Fruit fly (Drosophila melanogaster) whole organism, embryonic: Measurements from ENCODE around the gene HDAC6.

Source experiments
- Asciz ChIP-seq: fragments of 200-800 bp; sonication (Bioruptor generic); optimal IDR thresholded peaks from 2 replicates; lab custom pipeline; 2017; ENCODE audit warnings: missing biosample characterization, mild to moderate bottlenecking, missing genetic modification characterization, missing genetic modification reagents
- Bdp1 ChIP-seq: fragments of 200-800 bp; sonication (Bioruptor generic); optimal IDR thresholded peaks from 3 replicates; lab custom pipeline; 2016; ENCODE audit warnings: missing biosample characterization, missing genetic modification characterization
- Bteb2 ChIP-seq: fragments of 200-800 bp; sonication (Bioruptor generic); optimal IDR thresholded peaks from 2 replicates; lab custom pipeline; 2016; ENCODE audit warnings: missing biosample characterization, missing genetic modification characterization
- CG10366 ChIP-seq: fragments of 200-800 bp; sonication (Bioruptor generic); IDR thresholded peaks from 2 replicates; pipeline ENCODE4 v1.3.6; 2022; ENCODE audit warnings: missing biosample characterization, missing genetic modification characterization
- CG10431 ChIP-seq: fragments of 200-800 bp; sonication (Bioruptor generic); optimal IDR thresholded peaks from 3 replicates; lab custom pipeline; 2018; ENCODE audit warnings: missing biosample characterization, mild to moderate bottlenecking, missing genetic modification characterization
- CG10543 ChIP-seq: fragments of 200-800 bp; sonication (Bioruptor generic); optimal IDR thresholded peaks from 3 replicates; lab custom pipeline; 2017; ENCODE audit warnings: missing biosample characterization, mild to moderate bottlenecking, missing genetic modification characterization, moderate library complexity
- CG11504 ChIP-seq: fragments of 200-800 bp; sonication (Bioruptor generic); optimal IDR thresholded peaks from 3 replicates; lab custom pipeline; 2019; ENCODE audit warnings: missing biosample characterization, mild to moderate bottlenecking, missing genetic modification characterization, moderate library complexity
- CG11723 ChIP-seq: fragments of 200-800 bp; sonication (Bioruptor generic); optimal IDR thresholded peaks from 2 replicates; lab custom pipeline; 2017; ENCODE audit warnings: missing biosample characterization, mild to moderate bottlenecking, missing genetic modification characterization
- CG12071 ChIP-seq: fragments of 200-800 bp; sonication (Bioruptor generic); optimal IDR thresholded peaks from 3 replicates; lab custom pipeline; 2018; ENCODE audit warnings: missing biosample characterization, mild to moderate bottlenecking, missing genetic modification characterization
- CG14667 ChIP-seq: fragments of 200-800 bp; sonication (Bioruptor generic); IDR thresholded peaks from 2 replicates; pipeline ENCODE4 v1.3.6; 2022; ENCODE audit warnings: missing biosample characterization, missing genetic modification characterization
- CG14965 ChIP-seq: fragments of 200-800 bp; sonication (Bioruptor generic); optimal IDR thresholded peaks from 2 replicates; lab custom pipeline; 2016; ENCODE audit warnings: missing biosample characterization, missing genetic modification characterization, borderline replicate concordance
- CG15011 ChIP-seq: fragments of 200-800 bp; sonication (Bioruptor generic); optimal IDR thresholded peaks from 3 replicates; lab custom pipeline; 2018; ENCODE audit warnings: missing biosample characterization, mild to moderate bottlenecking, missing genetic modification characterization
- CG15073 ChIP-seq: fragments of 200-800 bp; sonication (Bioruptor generic); optimal IDR thresholded peaks from 2 replicates; lab custom pipeline; 2016; ENCODE audit warnings: missing biosample characterization, missing genetic modification characterization
- CG1602 ChIP-seq: fragments of 200-800 bp; sonication (Bioruptor generic); optimal IDR thresholded peaks from 3 replicates; lab custom pipeline; 2016; ENCODE audit warnings: missing biosample characterization, missing genetic modification characterization
- CG1603 ChIP-seq: fragments of 200-800 bp; sonication (Bioruptor generic); optimal IDR thresholded peaks from 2 replicates; lab custom pipeline; 2019; ENCODE audit warnings: missing biosample characterization, mild to moderate bottlenecking, missing genetic modification characterization, moderate library complexity
- CG17328 ChIP-seq: fragments of 200-800 bp; sonication (Bioruptor generic); IDR thresholded peaks from 2 replicates; pipeline ENCODE4 v1.3.6; 2022; ENCODE audit warnings: missing biosample characterization, missing genetic modification characterization
- CG17568 ChIP-seq: fragments of 200-800 bp; sonication (Bioruptor generic); optimal IDR thresholded peaks from 2 replicates; lab custom pipeline; 2018; ENCODE audit warnings: missing biosample characterization, mild to moderate bottlenecking, missing genetic modification characterization, moderate library complexity
- CG17612 ChIP-seq: fragments of 200-800 bp; sonication (Bioruptor generic); IDR thresholded peaks from 2 replicates; pipeline ENCODE4 v1.3.6; 2022; ENCODE audit warnings: missing biosample characterization, missing genetic modification characterization
- CG2678 ChIP-seq: fragments of 200-800 bp; sonication (Bioruptor generic); optimal IDR thresholded peaks from 3 replicates; lab custom pipeline; 2019; ENCODE audit warnings: missing biosample characterization, mild to moderate bottlenecking, missing genetic modification characterization, moderate library complexity
- CG5953 ChIP-seq: fragments of 200-800 bp; sonication (Bioruptor generic); IDR thresholded peaks from 2 replicates; pipeline ENCODE4 v1.3.6; 2022; ENCODE audit warnings: missing biosample characterization, missing genetic modification characterization
- CG6765 ChIP-seq: fragments of 200-800 bp; sonication (Bioruptor generic); optimal IDR thresholded peaks from 3 replicates; lab custom pipeline; 2017; ENCODE audit warnings: missing biosample characterization, mild to moderate bottlenecking, missing genetic modification characterization
- CG7556 ChIP-seq: fragments of 200-800 bp; sonication (Bioruptor generic); optimal IDR thresholded peaks from 2 replicates; lab custom pipeline; 2017; ENCODE audit warnings: missing biosample characterization, mild to moderate bottlenecking, missing genetic modification characterization
- CG7786 ChIP-seq: fragments of 200-800 bp; sonication (Bioruptor generic); optimal IDR thresholded peaks from 2 replicates; lab custom pipeline; 2016; ENCODE audit warnings: missing biosample characterization, missing genetic modification characterization
- CG7839 ChIP-seq: fragments of 200-800 bp; sonication (Bioruptor generic); optimal IDR thresholded peaks from 3 replicates; lab custom pipeline; 2018; ENCODE audit warnings: missing biosample characterization, mild to moderate bottlenecking, missing genetic modification characterization, moderate library complexity
- CG8281 ChIP-seq: fragments of 200-800 bp; sonication (Bioruptor generic); optimal IDR thresholded peaks from 2 replicates; lab custom pipeline; 2018; ENCODE audit warnings: missing biosample characterization, mild to moderate bottlenecking, missing genetic modification characterization, moderate library complexity
- CG8388 ChIP-seq: fragments of 200-800 bp; sonication (Bioruptor generic); optimal IDR thresholded peaks from 2 replicates; lab custom pipeline; 2019; ENCODE audit warnings: missing biosample characterization, mild to moderate bottlenecking, missing genetic modification characterization, moderate library complexity
- D ChIP-seq, 2 experiments: fragments of 200-800 bp in 1 of 2; fragments of >200 bp in 1 of 2; sonication (Bioruptor generic) in 1 of 2; optimal IDR thresholded peaks; 2 replicates in 1 of 2; 3 replicates in 1 of 2; lab custom pipeline; 2017; ENCODE audit warnings: mild to moderate bottlenecking in 1 of 2, missing biosample characterization in 1 of 2, missing genetic modification characterization in 1 of 2, missing genetic modification reagents in 1 of 2
- D19A ChIP-seq: fragments of 200-800 bp; optimal IDR thresholded peaks from 3 replicates; lab custom pipeline; 2019; ENCODE audit warnings: missing biosample characterization, mild to moderate bottlenecking, missing genetic modification characterization, moderate library complexity
- Dek ChIP-seq: fragments of 200-800 bp; sonication (Bioruptor generic); optimal IDR thresholded peaks from 3 replicates; lab custom pipeline; 2019; ENCODE audit warnings: missing biosample characterization, mild to moderate bottlenecking, missing genetic modification characterization, moderate library complexity
- E2f1 ChIP-seq: fragments of 200-800 bp; sonication (Bioruptor generic); IDR thresholded peaks from 2 replicates; pipeline ENCODE4 v1.3.6; 2022; ENCODE audit warnings: missing biosample characterization, missing genetic modification characterization
- Hr3 ChIP-seq: fragments of 200-800 bp; sonication (Bioruptor generic); optimal IDR thresholded peaks from 3 replicates; lab custom pipeline; 2016; ENCODE audit warnings: missing biosample characterization, missing genetic modification characterization
- Hr51 ChIP-seq, 2 experiments: fragments of 200-800 bp; sonication (Bioruptor generic); optimal IDR thresholded peaks; 2 replicates in 1 of 2; 3 replicates in 1 of 2; lab custom pipeline; 2016 to 2018; ENCODE audit warnings: missing biosample characterization in 2 of 2, missing genetic modification characterization in 2 of 2, mild to moderate bottlenecking in 1 of 2, moderate library complexity in 1 of 2
- Oli ChIP-seq: fragments of 200-800 bp; sonication (Bioruptor generic); optimal IDR thresholded peaks from 2 replicates; lab custom pipeline; 2018; ENCODE audit warnings: missing biosample characterization, mild to moderate bottlenecking, missing genetic modification characterization, moderate library complexity
- Sox100B ChIP-seq: fragments of 200-800 bp; sonication (Bioruptor generic); optimal IDR thresholded peaks from 3 replicates; lab custom pipeline; 2018; ENCODE audit warnings: missing biosample characterization, mild to moderate bottlenecking, missing genetic modification characterization
- Stat92E ChIP-seq, 3 experiments: fragments of >200 bp in 2 of 3; fragments of 200-800 bp in 1 of 3; sonication (Bioruptor generic) in 1 of 3; optimal IDR thresholded peaks; 2 replicates each; lab custom pipeline; 2017 to 2019; ENCODE audit warnings: missing biosample characterization in 3 of 3, missing genetic modification characterization in 3 of 3, mild to moderate bottlenecking in 1 of 3, moderate library complexity in 1 of 3
- Tbp ChIP-seq: fragments of >200 bp; optimal IDR thresholded peaks from 2 replicates; lab custom pipeline; 2018; ENCODE audit warnings: missing biosample characterization, missing genetic modification characterization
- Usf ChIP-seq: fragments of 200-800 bp; sonication (Bioruptor generic); optimal IDR thresholded peaks from 2 replicates; lab custom pipeline; 2017; ENCODE audit warnings: missing genotype, missing biosample characterization, missing genetic modification characterization
- ab ChIP-seq: fragments of 200-800 bp; sonication (Bioruptor generic); optimal IDR thresholded peaks from 2 replicates; lab custom pipeline; 2016; ENCODE audit warnings: missing biosample characterization, missing genetic modification characterization
- al ChIP-seq: fragments of 200-800 bp; sonication (Bioruptor generic); IDR thresholded peaks from 2 replicates; pipeline ENCODE4 v1.3.6; 2022; ENCODE audit warnings: missing biosample characterization, missing genetic modification characterization
- bsh ChIP-seq, 2 experiments: fragments of 200-800 bp; sonication (Bioruptor generic); optimal IDR thresholded peaks; 2 replicates each; lab custom pipeline; 2017 to 2018; ENCODE audit warnings: mild to moderate bottlenecking in 2 of 2, missing biosample characterization in 2 of 2, missing genetic modification characterization in 2 of 2, moderate library complexity in 1 of 2
- dpn ChIP-seq, 2 experiments: fragments of 200-800 bp; sonication (Bioruptor generic); optimal IDR thresholded peaks; 3 replicates each; lab custom pipeline; 2016; ENCODE audit warnings: missing biosample characterization in 2 of 2, missing genetic modification characterization in 2 of 2
- fd96Cb ChIP-seq: fragments of 200-800 bp; sonication (Bioruptor generic); optimal IDR thresholded peaks from 2 replicates; lab custom pipeline; 2018; ENCODE audit warnings: missing biosample characterization, mild to moderate bottlenecking, missing genetic modification characterization, moderate library complexity
- gem ChIP-seq: fragments of 200-800 bp; sonication (Bioruptor generic); optimal IDR thresholded peaks from 2 replicates; lab custom pipeline; 2019; ENCODE audit warnings: missing biosample characterization, mild to moderate bottlenecking, missing genetic modification characterization, moderate library complexity
- gsb-n ChIP-seq: fragments of 200-800 bp; sonication (Bioruptor generic); optimal IDR thresholded peaks from 3 replicates; lab custom pipeline; 2018; ENCODE audit warnings: missing biosample characterization, mild to moderate bottlenecking, missing genetic modification characterization
- nmo ChIP-seq: fragments of 200-800 bp; sonication (Bioruptor generic); optimal IDR thresholded peaks from 2 replicates; lab custom pipeline; 2018; ENCODE audit warnings: missing biosample characterization, mild to moderate bottlenecking, missing genetic modification characterization, moderate library complexity
- pb ChIP-seq: fragments of 200-800 bp; sonication (Bioruptor generic); optimal IDR thresholded peaks from 3 replicates; lab custom pipeline; 2016; ENCODE audit warnings: missing biosample characterization, missing genetic modification characterization
- ssp ChIP-seq: fragments of 200-800 bp; sonication (Bioruptor generic); IDR thresholded peaks from 2 replicates; pipeline ENCODE4 v1.3.6; 2022; ENCODE audit warnings: missing biosample characterization, missing genetic modification characterization
- tgo ChIP-seq: fragments of 200-800 bp; sonication (Bioruptor generic); IDR thresholded peaks from 3 replicates; pipeline ENCODE4 v1.3.6; 2022; ENCODE audit warnings: missing biosample characterization, missing genetic modification characterization
- zen2 ChIP-seq: fragments of 200-800 bp; sonication (Bioruptor generic); IDR thresholded peaks from 3 replicates; pipeline ENCODE4 v1.3.6; 2022; ENCODE audit warnings: missing biosample characterization, missing genetic modification characterization; ENCODE audit not compliant: partially characterized antibody
- zfh2 ChIP-seq: fragments of 200-800 bp; sonication (Bioruptor generic); optimal IDR thresholded peaks from 2 replicates; lab custom pipeline; 2016; ENCODE audit warnings: missing biosample characterization, missing genetic modification characterization

The HDAC6 gene

dm6 chrX:15363649-15364048 is 30.5 kb downstream of the HDAC6 start (continued):
- TF ChIP-seq pb (GFP tag; lab: Kevin White, UChicago) = no peak
- TF ChIP-seq Stat92E (GFP tag; optimal IDR thresholded peaks at IDR 0.05; lab: Kevin White, UChicago) = no peak
- no peak for TF ChIP-seq zen2 (GFP tag; lab: Robert Waterston, UW)
- TF ChIP-seq Asciz (GFP tag; lab: Kevin White, UChicago) = no peak
- no peak for TF ChIP-seq Dek (tag; lab: Kevin White, UChicago)
- no peak for TF ChIP-seq Usf (GFP tag; lab: Kevin White, UChicago)
- no peak for TF ChIP-seq dpn (GFP tag; optimal IDR thresholded peaks at IDR 0.05; lab: Kevin White, UChicago)
- peak; percentile 48 for TF ChIP-seq nmo
- no peak for TF ChIP-seq CG15073 (GFP tag; lab: Kevin White, UChicago)
- TF ChIP-seq CG5953 (GFP tag; lab: Robert Waterston, UW) = no peak
- TF ChIP-seq CG14667 (GFP tag; lab: Robert Waterston, UW) = no peak
- TF ChIP-seq CG1602 (GFP tag; lab: Kevin White, UChicago) = no peak
- TF ChIP-seq CG17612 = no peak
- TF ChIP-seq D19A = peak; percentile 10
- no peak for TF ChIP-seq CG7786 (GFP tag; lab: Kevin White, UChicago)
- peak; percentile 55 for TF ChIP-seq CG2678 (tag; lab: Kevin White, UChicago)
- TF ChIP-seq Hr51 (GFP tag; optimal IDR thresholded peaks at IDR 0.05; lab: Kevin White, UChicago) = peak in 1 of 2 experiments; percentile 15
- TF ChIP-seq gsb-n = no peak
- TF ChIP-seq Bteb2 (GFP tag; lab: Kevin White, UChicago) = no peak
- TF ChIP-seq ab (GFP tag; lab: Kevin White, UChicago) = no peak
- TF ChIP-seq Tbp (GFP tag; lab: Kevin White, UChicago) = no peak
- TF ChIP-seq CG8281 (tag; lab: Kevin White, UChicago) = no peak
- TF ChIP-seq gem (tag; lab: Kevin White, UChicago) = peak; percentile 41
- TF ChIP-seq CG8388 (GFP tag; lab: Kevin White, UChicago) = peak; percentile 12
- peak; percentile 10 for TF ChIP-seq CG7839 (tag; lab: Kevin White, UChicago)
- TF ChIP-seq CG10543 (GFP tag; lab: Kevin White, UChicago) = no peak
- TF ChIP-seq CG10366 (GFP tag; lab: Robert Waterston, UW) = no peak
- TF ChIP-seq fd96Cb (tag; lab: Kevin White, UChicago) = peak; percentile 27
- no peak for TF ChIP-seq ssp (GFP tag; lab: Robert Waterston, UW)
- TF ChIP-seq bsh (GFP tag; optimal IDR thresholded peaks at IDR 0.05; lab: Kevin White, UChicago) = peak in 1 of 2 experiments; percentile 8
- no peak for TF ChIP-seq E2f1 (GFP tag; lab: Robert Waterston, UW)
- no peak for TF ChIP-seq CG17568
- no peak for TF ChIP-seq CG1603
- TF ChIP-seq CG11504 (tag; lab: Kevin White, UChicago) = peak; percentile 54
- TF ChIP-seq Sox100B = peak; percentile 42
- TF ChIP-seq CG11723 (GFP tag; lab: Kevin White, UChicago) = no peak
- no peak for TF ChIP-seq CG14965 (GFP tag; lab: Kevin White, UChicago)
- TF ChIP-seq Hr3 (GFP tag; lab: Kevin White, UChicago) = peak; percentile 3
- no peak for TF ChIP-seq al (GFP tag; lab: Robert Waterston, UW)
- TF ChIP-seq CG6765 (GFP tag; lab: Kevin White, UChicago) = no peak
- no peak for TF ChIP-seq tgo (GFP tag; lab: Robert Waterston, UW)
- no peak for TF ChIP-seq Oli (tag; lab: Kevin White, UChicago)
- TF ChIP-seq CG7556 (GFP tag; lab: Kevin White, UChicago) = peak; percentile 45
- TF ChIP-seq D (optimal IDR thresholded peaks at IDR 0.05; lab: Kevin White, UChicago) = no peak
- TF ChIP-seq D (GFP tag; optimal IDR thresholded peaks at IDR 0.05; lab: Kevin White, UChicago) = peak; percentile 22
- no peak for TF ChIP-seq CG15011 (GFP tag; lab: Kevin White, UChicago)
- TF ChIP-seq CG10431 (GFP tag; lab: Kevin White, UChicago) = no peak
- TF ChIP-seq zfh2 = no peak
- TF ChIP-seq CG12071 (GFP tag; lab: Kevin White, UChicago) = no peak
- no peak for TF ChIP-seq Bdp1 (GFP tag; lab: Kevin White, UChicago)
- TF ChIP-seq CG17328 (GFP tag; lab: Robert Waterston, UW) = no peak
